Fruit fly (Drosophila melanogaster): Measurements from ENCODE around the gene CG2059.

The CG2059 gene

dm6 chrX:7291850-7292499 lies 5.8 kb downstream of the CG2059 start:
- TF ChIP-seq psq (optimal IDR thresholded peaks at IDR 0.05) (no peak), insv (optimal IDR thresholded peaks at IDR 0.05) (no peak), h (optimal IDR thresholded peaks at IDR 0.05) (no peak), Sin3A (optimal IDR thresholded peaks at IDR 0.05) (no peak), ttk (optimal IDR thresholded peaks at IDR 0.05) (no peak), Myc (optimal IDR thresholded peaks at IDR 0.05) (no peak)

dm6 chrX:7293133-7293873 lies 7.1 kb downstream of the CG2059 start:
- TF ChIP-seq Sin3A (optimal IDR thresholded peaks at IDR 0.05) (no peak), psq (optimal IDR thresholded peaks at IDR 0.05) (no peak), ttk (optimal IDR thresholded peaks at IDR 0.05) (no peak), Myc (optimal IDR thresholded peaks at IDR 0.05) (no peak), h (optimal IDR thresholded peaks at IDR 0.05) (no peak), insv (optimal IDR thresholded peaks at IDR 0.05) (no peak)

dm6 chrX:7293874-7294559 lies 7.9 kb downstream of the CG2059 start:
- TF ChIP-seq Myc (optimal IDR thresholded peaks at IDR 0.05) (no peak), h (optimal IDR thresholded peaks at IDR 0.05) (no peak), ttk (optimal IDR thresholded peaks at IDR 0.05) (no peak), Sin3A (optimal IDR thresholded peaks at IDR 0.05) (no peak), psq (optimal IDR thresholded peaks at IDR 0.05) (no peak), insv (optimal IDR thresholded peaks at IDR 0.05) (no peak)

dm6 chrX:7295973-7296372 lies 9.8 kb downstream of the CG2059 start:
- no peak for TF ChIP-seq h (optimal IDR thresholded peaks at IDR 0.05)
- no peak for TF ChIP-seq Sin3A (optimal IDR thresholded peaks at IDR 0.05)
- TF ChIP-seq psq (optimal IDR thresholded peaks at IDR 0.05), result no peak
- no peak for TF ChIP-seq Myc (optimal IDR thresholded peaks at IDR 0.05)
- TF ChIP-seq ttk (optimal IDR thresholded peaks at IDR 0.05), result no peak
- no peak for TF ChIP-seq insv (optimal IDR thresholded peaks at IDR 0.05)

- TF ChIP-seq Myc (optimal IDR thresholded peaks at IDR 0.05) (no peak), h (optimal IDR thresholded peaks at IDR 0.05) (no peak), Sin3A (optimal IDR thresholded peaks at IDR 0.05) (no peak), ttk (optimal IDR thresholded peaks at IDR 0.05) (no peak), insv (optimal IDR thresholded peaks at IDR 0.05) (no peak), psq (optimal IDR thresholded peaks at IDR 0.05) (no peak)
These were observed 10.6 kb downstream of the CG2059 start for dm6 chrX:7296721-7297227.

- TF ChIP-seq Myc (optimal IDR thresholded peaks at IDR 0.05), result no peak
- no peak for TF ChIP-seq insv (optimal IDR thresholded peaks at IDR 0.05)
- TF ChIP-seq Sin3A (optimal IDR thresholded peaks at IDR 0.05), result no peak
- TF ChIP-seq h (optimal IDR thresholded peaks at IDR 0.05), result no peak
- no peak for TF ChIP-seq psq (optimal IDR thresholded peaks at IDR 0.05)
- TF ChIP-seq ttk (optimal IDR thresholded peaks at IDR 0.05), result no peak
These were observed 12.2 kb downstream of the CG2059 start for dm6 chrX:7298323-7298722.

dm6 chrX:7299399-7300355 lies 13.5 kb downstream of the CG2059 start:
- no peak for TF ChIP-seq h (optimal IDR thresholded peaks at IDR 0.05)
- no peak for TF ChIP-seq ttk (optimal IDR thresholded peaks at IDR 0.05)
- no peak for TF ChIP-seq psq (optimal IDR thresholded peaks at IDR 0.05)
- no peak for TF ChIP-seq Sin3A (optimal IDR thresholded peaks at IDR 0.05)
- no peak for TF ChIP-seq insv (optimal IDR thresholded peaks at IDR 0.05)
- no peak for TF ChIP-seq Myc (optimal IDR thresholded peaks at IDR 0.05)

- TF ChIP-seq insv (optimal IDR thresholded peaks at IDR 0.05), result no peak
These were observed 14.2 kb downstream of the CG2059 start for dm6 chrX:7300356-7300721.

- TF ChIP-seq ttk (optimal IDR thresholded peaks at IDR 0.05) (no peak), insv (optimal IDR thresholded peaks at IDR 0.05) (no peak)
These were observed 14.7 kb downstream of the CG2059 start for dm6 chrX:7300722-7301350.

- TF ChIP-seq insv (optimal IDR thresholded peaks at IDR 0.05), result no peak
- TF ChIP-seq psq (optimal IDR thresholded peaks at IDR 0.05), result no peak
- no peak for TF ChIP-seq Myc (optimal IDR thresholded peaks at IDR 0.05)
- TF ChIP-seq ttk (optimal IDR thresholded peaks at IDR 0.05), result no peak
- TF ChIP-seq h (optimal IDR thresholded peaks at IDR 0.05), result no peak
- no peak for TF ChIP-seq Sin3A (optimal IDR thresholded peaks at IDR 0.05)
These were observed 15.5 kb downstream of the CG2059 start for dm6 chrX:7301351-7302328.
